Worm (Caenorhabditis elegans) whole organism, midembryonic: Measurements from ENCODE around the gene tag-30.

Source experiments
- T22C8.4 ChIP-seq: fragments of 200-800 bp; sonication (Bioruptor generic); IDR thresholded peaks from 2 replicates; pipeline ENCODE4 v1.3.6; 2022; ENCODE audit warnings: missing genetic modification characterization, missing compliant biosample characterization
- cog-1 ChIP-seq: sonication (generic microtip); optimal IDR thresholded peaks from 2 replicates; lab custom pipeline; 2016; ENCODE audit warnings: missing genetic modification characterization, missing compliant biosample characterization
- flt-1 ChIP-seq: fragments of 200-800 bp; sonication (Bioruptor generic); IDR thresholded peaks from 2 replicates; pipeline ENCODE4 v1.3.6; 2022; ENCODE audit warnings: missing genetic modification characterization, missing compliant biosample characterization
- klf-2 ChIP-seq: fragments of 200-800 bp; sonication (Bioruptor generic); conservative IDR thresholded peaks from 2 replicates; pipeline ENCODE4 v1.3.6; 2022; ENCODE audit warnings: missing genetic modification reagents, missing genetic modification characterization, missing compliant biosample characterization
- med-1 ChIP-seq: sonication (generic microtip); optimal IDR thresholded peaks from 2 replicates; lab custom pipeline; 2017; ENCODE audit warnings: missing genetic modification characterization, mild to moderate bottlenecking, missing compliant biosample characterization, antibody characterized with exemption, missing genetic modification reagents; ENCODE audit not compliant: insufficient read depth
- ref-1 ChIP-seq: fragments of 200-800 bp; sonication (Bioruptor generic); conservative IDR thresholded peaks from 2 replicates; pipeline ENCODE4 v1.3.6; 2022; ENCODE audit warnings: missing genetic modification reagents, missing genetic modification characterization, missing compliant biosample characterization
- tab-1 ChIP-seq: fragments of 200-800 bp; sonication (Bioruptor generic); IDR thresholded peaks from 2 replicates; pipeline ENCODE4 v1.3.6; 2022; ENCODE audit warnings: missing genetic modification characterization, missing compliant biosample characterization
- ztf-23 ChIP-seq: fragments of 200-800 bp; sonication (Bioruptor generic); IDR thresholded peaks from 2 replicates; pipeline ENCODE4 v1.3.6; 2022; ENCODE audit warnings: missing genetic modification reagents, missing genetic modification characterization, missing compliant biosample characterization
- ztf-29 ChIP-seq: fragments of 200-800 bp; sonication (Bioruptor generic); IDR thresholded peaks from 2 replicates; pipeline ENCODE4 v1.3.6; 2022; ENCODE audit warnings: missing genetic modification reagents, missing genetic modification characterization, missing compliant biosample characterization

tag-30 gene

ce11 chrIV:11854777-11855176, at the start of gene tag-30:
Gene tag-30, minus strand, starts transcription at chrIV:11855159.
- TF ChIP-seq tab-1 (no peak), ref-1 (no peak), ztf-29 (GFP tag; lab: Robert Waterston, UW) (no peak), klf-2 (GFP tag; lab: Robert Waterston, UW) (no peak), T22C8.4 (GFP tag; lab: Robert Waterston, UW) (no peak), med-1 (GFP tag; lab: Kevin White, UChicago) (no peak), cog-1 (tag; lab: Kevin White, UChicago) (no peak), ztf-23 (GFP tag; lab: Robert Waterston, UW) (no peak), flt-1 (no peak)

- TF ChIP-seq ztf-23 (GFP tag; lab: Robert Waterston, UW) (no peak), ztf-29 (GFP tag; lab: Robert Waterston, UW) (no peak), ref-1 (no peak), T22C8.4 (GFP tag; lab: Robert Waterston, UW) (no peak), flt-1 (no peak), cog-1 (tag; lab: Kevin White, UChicago) (no peak), tab-1 (no peak), med-1 (GFP tag; lab: Kevin White, UChicago) (no peak), klf-2 (GFP tag; lab: Robert Waterston, UW) (no peak)
Measured at ce11 chrIV:11903676-11904075, 48.7 kb upstream of the tag-30 start.

- TF ChIP-seq ref-1, result no peak
- no peak for TF ChIP-seq flt-1
- TF ChIP-seq klf-2 (GFP tag; lab: Robert Waterston, UW), result no peak
- TF ChIP-seq ztf-23 (GFP tag; lab: Robert Waterston, UW), result no peak
- no peak for TF ChIP-seq T22C8.4 (GFP tag; lab: Robert Waterston, UW)
- no peak for TF ChIP-seq med-1 (GFP tag; lab: Kevin White, UChicago)
- TF ChIP-seq cog-1 (tag; lab: Kevin White, UChicago), result no peak
- TF ChIP-seq ztf-29 (GFP tag; lab: Robert Waterston, UW), result no peak
- TF ChIP-seq tab-1, result no peak
Measured at ce11 chrIV:11902832-11903231, 47.9 kb upstream of the tag-30 start.

ce11 chrIV:11901215-11901614, 46.3 kb upstream of the tag-30 start:
- TF ChIP-seq flt-1 (no peak), klf-2 (GFP tag; lab: Robert Waterston, UW) (no peak), cog-1 (tag; lab: Kevin White, UChicago) (no peak), T22C8.4 (GFP tag; lab: Robert Waterston, UW) (no peak), ref-1 (no peak)

ce11 chrIV:11900399-11900798, 45.4 kb upstream of the tag-30 start:
- TF ChIP-seq ztf-23 (GFP tag; lab: Robert Waterston, UW), result no peak
- no peak for TF ChIP-seq T22C8.4 (GFP tag; lab: Robert Waterston, UW)
- TF ChIP-seq tab-1, result no peak
- TF ChIP-seq flt-1, result no peak
- no peak for TF ChIP-seq klf-2 (GFP tag; lab: Robert Waterston, UW)
- no peak for TF ChIP-seq med-1 (GFP tag; lab: Kevin White, UChicago)
- no peak for TF ChIP-seq ref-1
- TF ChIP-seq ztf-29 (GFP tag; lab: Robert Waterston, UW), result no peak
- TF ChIP-seq cog-1 (tag; lab: Kevin White, UChicago), result no peak

ce11 chrIV:11899358-11899757, 44.4 kb upstream of the tag-30 start, which contains the start of gene nhr-43:
Gene nhr-43, plus strand, starts transcription at chrIV:11899590.
- TF ChIP-seq ref-1 (no peak), klf-2 (GFP tag; lab: Robert Waterston, UW) (no peak), flt-1 (no peak), med-1 (GFP tag; lab: Kevin White, UChicago) (no peak), ztf-23 (GFP tag; lab: Robert Waterston, UW) (no peak), ztf-29 (GFP tag; lab: Robert Waterston, UW) (no peak), T22C8.4 (GFP tag; lab: Robert Waterston, UW) (no peak), tab-1 (no peak), cog-1 (tag; lab: Kevin White, UChicago) (no peak)

- TF ChIP-seq med-1 (GFP tag; lab: Kevin White, UChicago) (no peak), flt-1 (no peak), klf-2 (GFP tag; lab: Robert Waterston, UW) (no peak), cog-1 (tag; lab: Kevin White, UChicago) (no peak), tab-1 (no peak), ztf-23 (GFP tag; lab: Robert Waterston, UW) (no peak), ztf-29 (GFP tag; lab: Robert Waterston, UW) (no peak), T22C8.4 (GFP tag; lab: Robert Waterston, UW) (no peak), ref-1 (no peak)
Measured at ce11 chrIV:11897710-11898109, 42.8 kb upstream of the tag-30 start.

- TF ChIP-seq tab-1, result no peak
- no peak for TF ChIP-seq ref-1
- no peak for TF ChIP-seq klf-2 (GFP tag; lab: Robert Waterston, UW)
- no peak for TF ChIP-seq med-1 (GFP tag; lab: Kevin White, UChicago)
- no peak for TF ChIP-seq ztf-29 (GFP tag; lab: Robert Waterston, UW)
- TF ChIP-seq ztf-23 (GFP tag; lab: Robert Waterston, UW), result no peak
- TF ChIP-seq cog-1 (tag; lab: Kevin White, UChicago), result no peak
- TF ChIP-seq flt-1, result no peak
- TF ChIP-seq T22C8.4 (GFP tag; lab: Robert Waterston, UW), result no peak
Measured at ce11 chrIV:11893336-11893735, 38.4 kb upstream of the tag-30 start.

ce11 chrIV:11892545-11892944, 37.6 kb upstream of the tag-30 start:
- TF ChIP-seq ref-1 (no peak), flt-1 (no peak), ztf-29 (GFP tag; lab: Robert Waterston, UW) (no peak), ztf-23 (GFP tag; lab: Robert Waterston, UW) (no peak), klf-2 (GFP tag; lab: Robert Waterston, UW) (no peak), med-1 (GFP tag; lab: Kevin White, UChicago) (no peak), T22C8.4 (GFP tag; lab: Robert Waterston, UW) (no peak), tab-1 (no peak), cog-1 (tag; lab: Kevin White, UChicago) (no peak)

- TF ChIP-seq med-1 (GFP tag; lab: Kevin White, UChicago) (no peak), tab-1 (no peak), T22C8.4 (GFP tag; lab: Robert Waterston, UW) (no peak), ztf-29 (GFP tag; lab: Robert Waterston, UW) (no peak), cog-1 (tag; lab: Kevin White, UChicago) (no peak), ref-1 (no peak), klf-2 (GFP tag; lab: Robert Waterston, UW) (no peak), ztf-23 (GFP tag; lab: Robert Waterston, UW) (no peak), flt-1 (no peak)
Measured at ce11 chrIV:11885313-11885712, 30.4 kb upstream of the tag-30 start, which contains the start of gene let-653. Gene let-653, plus strand, starts transcription at chrIV:11885613.
